Fruit fly (Drosophila melanogaster) Kc167 (cell line): ENCODE measurements around the gene CG42450.

ENCODE experiments used
- h ChIP-seq: fragments of >200 bp; optimal IDR thresholded peaks from 3 replicates; lab custom pipeline; 2018; ENCODE audit warnings: missing external identifiers
- insv ChIP-seq: fragments of >200 bp; optimal IDR thresholded peaks from 3 replicates; lab custom pipeline; 2018; ENCODE audit warnings: missing external identifiers
- ttk ChIP-seq: sonication (Bioruptor generic); optimal IDR thresholded peaks from 2 replicates; lab custom pipeline; 2017; ENCODE audit warnings: missing external identifiers

dm6 chrX:18864483-18865358 lies 51.6 kb downstream of the CG42450 start:
- TF ChIP-seq ttk (lab: Kevin White, UChicago) (no peak), h (lab: Kevin White, UChicago) (no peak), insv (no peak)
